Worm (Caenorhabditis elegans): ENCODE results near the gene F53A3.1.

The F53A3.1 gene

ce11 chrIII:1926456-1926855 lies 17.0 kb downstream of the F53A3.1 start (continued):
- TF ChIP-seq rpc-1 (optimal IDR thresholded peaks at IDR 0.05), result no peak
- no peak for TF ChIP-seq rpc-1 (tag; optimal IDR thresholded peaks at IDR 0.05)
- no peak for TF ChIP-seq ets-4 (GFP tag; optimal IDR thresholded peaks at IDR 0.05)
- no peak for TF ChIP-seq ZK185.1 (tag; optimal IDR thresholded peaks at IDR 0.05; ENCODE audit: poor library complexity, severe bottlenecking)
- no peak for TF ChIP-seq egl-44 (GFP tag; IDR thresholded peaks at IDR 0.05)
- TF ChIP-seq nfya-2 (GFP tag; IDR thresholded peaks at IDR 0.05), result no peak
- no peak for TF ChIP-seq F33H1.4 (GFP tag; IDR thresholded peaks at IDR 0.05)
- peak; percentile 69 for TF ChIP-seq ceh-27 (GFP tag; optimal IDR thresholded peaks at IDR 0.05)
- peak; percentile 50; the same call in 1 of the 2 replicates for TF ChIP-seq Y95B8A.8 (GFP tag; IDR thresholded peaks at IDR 0.05)
- no peak for TF ChIP-seq unc-130 (GFP tag; optimal IDR thresholded peaks at IDR 0.05)
- TF ChIP-seq die-1 (tag; optimal IDR thresholded peaks at IDR 0.05), result peak; percentile 64
- TF ChIP-seq C06A6.2 (GFP tag; conservative IDR thresholded peaks at IDR 0.05), result peak; percentile 91
- TF ChIP-seq fkh-3 (tag; optimal IDR thresholded peaks at IDR 0.05), result no peak
- TF ChIP-seq akir-1 (GFP tag; optimal IDR thresholded peaks at IDR 0.05), result no peak
- TF ChIP-seq Y56A3A.18 (GFP tag; IDR thresholded peaks at IDR 0.05), result 0 out of 2 replicates have a peak, but pooled peaks have one; percentile 21
- TF ChIP-seq mcd-1 (GFP tag; IDR thresholded peaks at IDR 0.05), result peak; percentile 82
- no peak for TF ChIP-seq attf-6 (GFP tag; IDR thresholded peaks at IDR 0.05)
- peak; percentile 71 for TF ChIP-seq ztf-26 (tag; optimal IDR thresholded peaks at IDR 0.05)
- TF ChIP-seq gei-17 (GFP tag; optimal IDR thresholded peaks at IDR 0.05), result peak; percentile 61
- no peak for TF ChIP-seq aptf-2 (GFP tag; conservative IDR thresholded peaks at IDR 0.05)
- peak in 1 of 2 experiments; percentile 41 for TF ChIP-seq let-607 (tag; optimal IDR thresholded peaks at IDR 0.05)
- no peak for TF ChIP-seq hlh-26 (GFP tag; conservative IDR thresholded peaks at IDR 0.05)
- TF ChIP-seq ccch-3 (GFP tag; optimal IDR thresholded peaks at IDR 0.05), result no peak
- TF ChIP-seq B0336.3 (GFP tag; IDR thresholded peaks at IDR 0.05), result peak; percentile 74
- TF ChIP-seq somi-1 (GFP tag; optimal IDR thresholded peaks at IDR 0.05), result peak; percentile 95
- TF ChIP-seq ztf-25 (GFP tag; IDR thresholded peaks at IDR 0.05), result no peak
- no peak for TF ChIP-seq F52B5.7 (tag; optimal IDR thresholded peaks at IDR 0.05)
- peak; percentile 72 for TF ChIP-seq ztf-3 (GFP tag; optimal IDR thresholded peaks at IDR 0.05)
- peak; percentile 49 for TF ChIP-seq K12H6.12 (tag; optimal IDR thresholded peaks at IDR 0.05)
- 0 out of 2 replicates have a peak, but pooled peaks have one; percentile 33 for TF ChIP-seq attf-3 (GFP tag; conservative IDR thresholded peaks at IDR 0.05)
- no peak for TF ChIP-seq nhr-179 (tag; optimal IDR thresholded peaks at IDR 0.05)
- TF ChIP-seq F22D6.2 (tag; optimal IDR thresholded peaks at IDR 0.05), result peak; percentile 67
- no peak for TF ChIP-seq aptf-3 (GFP tag; IDR thresholded peaks at IDR 0.05)
- TF ChIP-seq F23B12.7 (tag; optimal IDR thresholded peaks at IDR 0.05; ENCODE audit: insufficient read depth), result no peak
- no peak for TF ChIP-seq hrde-1 (tag; optimal IDR thresholded peaks at IDR 0.05; ENCODE audit: borderline replicate concordance)
- TF ChIP-seq rec-8 (tag; optimal IDR thresholded peaks at IDR 0.05), result no peak
- TF ChIP-seq dox-1 (GFP tag; IDR thresholded peaks at IDR 0.05), result peak; percentile 69
- TF ChIP-seq chd-7 (tag; optimal IDR thresholded peaks at IDR 0.05), result peak; percentile 90
- TF ChIP-seq madf-8 (GFP tag; conservative IDR thresholded peaks at IDR 0.05), result no peak
- no peak for TF ChIP-seq F57C9.4 (tag; optimal IDR thresholded peaks at IDR 0.05)
- TF ChIP-seq snpc-1.3 (tag; optimal IDR thresholded peaks at IDR 0.05; ENCODE audit: insufficient read depth), result no peak
- peak; percentile 49 for TF ChIP-seq tlf-1 (GFP tag; optimal IDR thresholded peaks at IDR 0.05)
- peak; percentile 79 for TF ChIP-seq pha-4 (tag; optimal IDR thresholded peaks at IDR 0.05)
- peak; percentile 66 for TF ChIP-seq attf-5 (GFP tag; optimal IDR thresholded peaks at IDR 0.05)
- TF ChIP-seq F55B11.4 (tag; optimal IDR thresholded peaks at IDR 0.05; ENCODE audit: borderline replicate concordance, insufficient read depth), result no peak
- peak; percentile 95 for TF ChIP-seq madf-10 (tag; optimal IDR thresholded peaks at IDR 0.05)
